Worm (Caenorhabditis elegans) whole organism, L3 larva: ENCODE measurements around the gene dhp-2.

Experiments
- R02D3.7 ChIP-seq: fragments of 150-350 bp; optimal IDR thresholded peaks from 2 replicates; lab custom pipeline; 2014; ENCODE audit warnings: missing biosample characterization, missing genetic modification characterization
- ZK546.5 ChIP-seq: sonication (generic microtip); optimal IDR thresholded peaks from 2 replicates; lab custom pipeline; 2017; ENCODE audit warnings: missing biosample characterization, missing genetic modification characterization
- aly-2 ChIP-seq: fragments of 150-350 bp; optimal IDR thresholded peaks from 2 replicates; lab custom pipeline; 2014; ENCODE audit warnings: missing biosample characterization, missing genetic modification characterization
- ama-1 ChIP-seq: fragments of 150-350 bp; optimal IDR thresholded peaks from 2 replicates; lab custom pipeline; 2018
- ceh-16 ChIP-seq: sonication (generic microtip); optimal IDR thresholded peaks from 2 replicates; lab custom pipeline; 2017; ENCODE audit warnings: missing biosample characterization, missing genetic modification characterization
- ceh-28 ChIP-seq: fragments of 150-350 bp; optimal IDR thresholded peaks from 2 replicates; lab custom pipeline; 2014; ENCODE audit warnings: missing biosample characterization, missing genetic modification reagents, missing genetic modification characterization
- ceh-82 ChIP-seq: fragments of 150-350 bp; optimal IDR thresholded peaks from 2 replicates; lab custom pipeline; 2014; ENCODE audit warnings: missing biosample characterization, missing genetic modification characterization
- egl-27 ChIP-seq: sonication (generic microtip); optimal IDR thresholded peaks from 4 replicates; lab custom pipeline; 2017; ENCODE audit warnings: missing biosample characterization, missing genetic modification reagents, missing genetic modification characterization
- egl-5 ChIP-seq: fragments of 150-350 bp; optimal IDR thresholded peaks from 2 replicates; lab custom pipeline; 2017; ENCODE audit warnings: missing biosample characterization, missing genetic modification reagents, missing genetic modification characterization, inconsistent platforms
- elt-2 ChIP-seq: sonication (generic microtip); optimal IDR thresholded peaks from 2 replicates; lab custom pipeline; 2016; ENCODE audit warnings: missing genetic modification reagents, mild to moderate bottlenecking, missing genetic modification characterization, missing compliant biosample characterization
- elt-3 ChIP-seq, 3 experiments: fragments of 150-350 bp in 1 of 3; sonication (generic microtip) in 2 of 3; optimal IDR thresholded peaks; 2 replicates in 2 of 3; 4 replicates in 1 of 3; lab custom pipeline; 2014 to 2017; ENCODE audit warnings: missing biosample characterization in 3 of 3, missing genetic modification characterization in 3 of 3
- fkh-10 ChIP-seq: sonication (generic microtip); optimal IDR thresholded peaks from 2 replicates; lab custom pipeline; 2017; ENCODE audit warnings: missing biosample characterization, missing genetic modification reagents, missing genetic modification characterization
- fkh-2 ChIP-seq: fragments of 150-350 bp; optimal IDR thresholded peaks from 2 replicates; lab custom pipeline; 2014; ENCODE audit warnings: missing biosample characterization, missing genetic modification reagents, missing genetic modification characterization
- fos-1 ChIP-seq: fragments of 150-350 bp; optimal IDR thresholded peaks from 2 replicates; lab custom pipeline; 2014; ENCODE audit warnings: missing biosample characterization, missing genetic modification characterization
- hmg-11 ChIP-seq: sonication (generic microtip); optimal IDR thresholded peaks from 2 replicates; lab custom pipeline; 2016; ENCODE audit warnings: missing genetic modification characterization, missing compliant biosample characterization
- jun-1 ChIP-seq: fragments of 150-350 bp; optimal IDR thresholded peaks from 2 replicates; lab custom pipeline; 2014; ENCODE audit warnings: missing biosample characterization, missing genetic modification reagents, missing genetic modification characterization
- lin-15B ChIP-seq: fragments of 150-350 bp; optimal IDR thresholded peaks from 2 replicates; lab custom pipeline; 2014; ENCODE audit warnings: missing biosample characterization, missing genetic modification characterization
- lin-39 ChIP-seq: fragments of 150-350 bp; optimal IDR thresholded peaks from 2 replicates; lab custom pipeline; 2018; ENCODE audit warnings: missing biosample characterization, missing genetic modification reagents, missing genetic modification characterization
- lsy-12 ChIP-seq: sonication (generic microtip); optimal IDR thresholded peaks from 2 replicates; lab custom pipeline; 2016; ENCODE audit warnings: mild to moderate bottlenecking, missing genetic modification characterization, missing compliant biosample characterization
- mml-1 ChIP-seq: fragments of 150-350 bp; sonication (generic microtip); optimal IDR thresholded peaks from 3 replicates; lab custom pipeline; 2014; ENCODE audit warnings: missing biosample characterization, missing genetic modification characterization
- nfya-1 ChIP-seq: sonication (generic microtip); optimal IDR thresholded peaks from 2 replicates; lab custom pipeline; 2017; ENCODE audit warnings: missing genetic modification characterization, mild to moderate bottlenecking, missing compliant biosample characterization, antibody characterized with exemption, moderate library complexity; ENCODE audit not compliant: insufficient read depth
- nhr-11 ChIP-seq: fragments of 150-350 bp; optimal IDR thresholded peaks from 2 replicates; lab custom pipeline; 2014; ENCODE audit warnings: missing biosample characterization, missing genetic modification characterization
- nhr-12 ChIP-seq: fragments of 150-350 bp; optimal IDR thresholded peaks from 2 replicates; lab custom pipeline; 2014; ENCODE audit warnings: missing biosample characterization, missing genetic modification characterization
- nhr-23 ChIP-seq: fragments of 150-350 bp; optimal IDR thresholded peaks from 2 replicates; lab custom pipeline; 2014; ENCODE audit warnings: missing biosample characterization, missing genetic modification reagents, missing genetic modification characterization
- nhr-25 ChIP-seq: sonication (generic microtip); optimal IDR thresholded peaks from 2 replicates; lab custom pipeline; 2017; ENCODE audit warnings: missing biosample characterization, missing genetic modification characterization
- nhr-28 ChIP-seq: fragments of 150-350 bp; optimal IDR thresholded peaks from 2 replicates; lab custom pipeline; 2014; ENCODE audit warnings: missing biosample characterization, missing genetic modification characterization
- nhr-43 ChIP-seq: sonication (generic microtip); optimal IDR thresholded peaks from 2 replicates; lab custom pipeline; 2016; ENCODE audit warnings: mild to moderate bottlenecking, missing genetic modification characterization, missing compliant biosample characterization; ENCODE audit not compliant: poor library complexity, severe bottlenecking
- nhr-67 ChIP-seq: fragments of 150-350 bp; optimal IDR thresholded peaks from 2 replicates; lab custom pipeline; 2014; ENCODE audit warnings: missing biosample characterization, missing genetic modification characterization
- nhr-77 ChIP-seq: fragments of 150-350 bp; optimal IDR thresholded peaks from 2 replicates; lab custom pipeline; 2014; ENCODE audit warnings: missing biosample characterization, missing genetic modification characterization
- pha-4 ChIP-seq: fragments of 150-350 bp; optimal IDR thresholded peaks from 2 replicates; lab custom pipeline; 2014; ENCODE audit warnings: missing biosample characterization, missing genetic modification reagents, missing genetic modification characterization
- pqm-1 ChIP-seq: fragments of 150-350 bp; optimal IDR thresholded peaks from 2 replicates; lab custom pipeline; 2017; ENCODE audit warnings: missing biosample characterization, missing genetic modification characterization, inconsistent platforms
- sea-2 ChIP-seq: fragments of 150-350 bp; sonication (generic microtip); optimal IDR thresholded peaks from 4 replicates; lab custom pipeline; 2014; ENCODE audit warnings: missing biosample characterization, missing genetic modification reagents, missing genetic modification characterization
- skn-1 ChIP-seq: fragments of 150-350 bp; optimal IDR thresholded peaks from 2 replicates; lab custom pipeline; 2014; ENCODE audit warnings: missing biosample characterization, missing genetic modification characterization
- snpc-4 ChIP-seq: fragments of 150-350 bp; optimal IDR thresholded peaks from 2 replicates; lab custom pipeline; 2014; ENCODE audit warnings: missing biosample characterization, missing genetic modification characterization
- tbx-2 ChIP-seq: sonication (generic microtip); optimal IDR thresholded peaks from 2 replicates; lab custom pipeline; 2016; ENCODE audit warnings: mild to moderate bottlenecking, missing genetic modification characterization, missing compliant biosample characterization
- unc-62 ChIP-seq: fragments of 150-350 bp; sonication (generic microtip); optimal IDR thresholded peaks from 4 replicates; lab custom pipeline; 2014; ENCODE audit warnings: missing biosample characterization, missing genetic modification reagents, missing genetic modification characterization
- zag-1 ChIP-seq: fragments of 150-350 bp; optimal IDR thresholded peaks from 2 replicates; lab custom pipeline; 2014; ENCODE audit warnings: missing biosample characterization, missing genetic modification characterization
- ztf-11 ChIP-seq: fragments of 150-350 bp; optimal IDR thresholded peaks from 2 replicates; lab custom pipeline; 2014; ENCODE audit warnings: missing biosample characterization, missing genetic modification characterization
- ztf-4 ChIP-seq: fragments of 150-350 bp; optimal IDR thresholded peaks from 2 replicates; lab custom pipeline; 2014; ENCODE audit warnings: missing biosample characterization, missing genetic modification characterization

The dhp-2 gene

DNA sequence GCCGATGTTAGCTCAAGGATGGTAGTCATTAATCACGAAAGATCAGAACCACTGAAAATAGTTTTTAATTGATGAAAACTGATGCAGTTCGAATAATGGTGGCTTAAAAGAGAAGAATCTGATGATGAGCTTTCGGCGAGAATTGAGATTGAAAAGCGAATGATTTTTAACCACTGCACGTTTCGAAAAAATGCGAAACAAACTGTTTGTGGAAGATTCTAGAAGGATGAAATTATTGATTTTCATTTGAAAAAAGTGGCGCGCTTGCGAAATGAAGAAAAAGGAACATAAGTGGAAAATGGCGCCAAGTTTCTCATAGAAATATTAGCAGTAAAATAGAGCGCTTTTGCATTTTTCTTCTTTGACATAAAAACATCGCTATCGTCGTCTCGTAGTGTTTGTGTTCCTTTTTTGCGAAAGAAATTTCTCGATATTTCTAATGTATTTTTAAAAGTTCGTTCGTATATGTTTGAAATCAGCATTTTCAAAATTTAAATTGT, 17.0 kb downstream of the dhp-2 start, which contains the start of gene uba-1:
Gene uba-1 (minus strand): TSS at position 51 of the 500 bp plus-strand sequence.
- TF ChIP-seq nhr-11 (tag; lab: Kevin White, UChicago) (no peak), ama-1 (lab: Kevin White, UChicago) (peak; percentile 81), ztf-4 (tag; lab: Kevin White, UChicago) (peak; percentile 49), nhr-43 (tag; lab: Kevin White, UChicago) (peak; percentile 68), snpc-4 (tag; lab: Kevin White, UChicago) (no peak), zag-1 (tag; lab: Kevin White, UChicago) (no peak), ceh-82 (tag; lab: Kevin White, UChicago) (no peak), mml-1 (tag; lab: Kevin White, UChicago) (no peak), fkh-2 (tag; lab: Kevin White, UChicago) (no peak), fkh-10 (GFP tag; lab: Kevin White, UChicago) (no peak), pqm-1 (tag; lab: Kevin White, UChicago) (no peak), nfya-1 (tag; lab: Kevin White, UChicago) (peak; percentile 7), lin-39 (peak; percentile 4), R02D3.7 (tag; lab: Kevin White, UChicago) (no peak), egl-5 (no peak), nhr-23 (tag; lab: Kevin White, UChicago) (peak; percentile 62), elt-2 (tag; lab: Kevin White, UChicago) (peak; percentile 46), nhr-12 (tag; lab: Kevin White, UChicago) (no peak), unc-62 (GFP tag; lab: Kevin White, UChicago) (no peak), ZK546.5 (no peak), nhr-25 (tag; lab: Kevin White, UChicago) (peak; percentile 37), lin-15B (tag; lab: Kevin White, UChicago) (peak; percentile 29), nhr-67 (tag; lab: Kevin White, UChicago) (no peak), pha-4 (tag; lab: Kevin White, UChicago) (peak; percentile 26), ceh-28 (peak; percentile 37), fos-1 (no peak), egl-27 (tag; lab: Kevin White, UChicago) (no peak), nhr-28 (tag; lab: Kevin White, UChicago) (no peak), ceh-16 (tag; lab: Kevin White, UChicago) (no peak), lsy-12 (tag; lab: Kevin White, UChicago) (peak; percentile 46), tbx-2 (tag; lab: Kevin White, UChicago) (peak; percentile 6)

DNA sequence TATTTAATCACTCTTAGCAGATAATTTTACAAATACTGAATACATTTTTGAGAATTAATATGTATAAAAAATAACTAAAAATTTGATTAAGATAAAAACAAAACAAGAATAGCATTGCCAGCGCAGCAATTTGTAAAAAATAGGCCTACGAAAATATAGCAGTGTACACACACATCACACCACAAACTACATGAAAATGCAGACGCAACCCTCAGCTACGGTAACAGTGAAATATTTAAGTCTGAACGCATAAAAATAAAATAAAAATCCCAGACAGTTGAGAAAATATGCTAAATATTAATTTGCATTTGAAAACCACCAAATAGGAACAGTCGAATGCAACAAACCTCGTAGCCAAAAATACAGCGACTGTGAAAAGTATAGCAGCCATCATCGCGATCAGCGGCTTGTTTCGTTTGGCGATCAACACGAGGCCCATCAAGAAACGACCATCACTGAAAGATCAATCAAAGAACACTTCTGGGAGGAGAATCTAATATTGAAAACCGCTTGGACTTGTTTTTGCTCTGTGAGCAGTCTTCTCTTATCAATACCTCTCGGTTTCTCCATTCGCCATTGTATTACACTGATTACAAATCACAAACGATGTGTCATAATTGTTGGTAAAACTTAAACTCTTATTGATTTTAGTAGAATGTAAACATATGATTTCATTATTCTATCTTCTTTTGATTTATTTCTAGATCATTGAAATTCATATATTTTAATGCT, 20.7 kb downstream of the dhp-2 start, which contains the start of gene pyp-1:
Gene pyp-1 (minus strand): TSS at position 439 of the 732 bp plus-strand sequence.
- peak; percentile 83 for TF ChIP-seq pqm-1 (tag; lab: Kevin White, UChicago)
- TF ChIP-seq ceh-16 (tag; lab: Kevin White, UChicago) = no peak
- TF ChIP-seq snpc-4 (tag; lab: Kevin White, UChicago) = peak; percentile 7
- peak; percentile 74 for TF ChIP-seq elt-2 (tag; lab: Kevin White, UChicago)
- peak; percentile 19 for TF ChIP-seq ama-1 (lab: Kevin White, UChicago)
- TF ChIP-seq elt-3 (tag; optimal IDR thresholded peaks at IDR 0.05; lab: Kevin White, UChicago) = no peak
- TF ChIP-seq lin-39 = peak; percentile 25
- TF ChIP-seq skn-1 (tag; lab: Kevin White, UChicago) = no peak
- peak; percentile 40 for TF ChIP-seq ceh-28
- TF ChIP-seq ztf-4 (tag; lab: Kevin White, UChicago) = no peak
- TF ChIP-seq pha-4 (tag; lab: Kevin White, UChicago) = peak; percentile 75
- TF ChIP-seq nhr-12 (tag; lab: Kevin White, UChicago) = no peak
- peak; percentile 15 for TF ChIP-seq nfya-1 (tag; lab: Kevin White, UChicago)
- no peak for TF ChIP-seq sea-2 (GFP tag; lab: Kevin White, UChicago)
- no peak for TF ChIP-seq egl-27 (tag; lab: Kevin White, UChicago)
- no peak for TF ChIP-seq ceh-82 (tag; lab: Kevin White, UChicago)
- TF ChIP-seq jun-1 (tag; lab: Kevin White, UChicago) = peak; percentile 21

DNA sequence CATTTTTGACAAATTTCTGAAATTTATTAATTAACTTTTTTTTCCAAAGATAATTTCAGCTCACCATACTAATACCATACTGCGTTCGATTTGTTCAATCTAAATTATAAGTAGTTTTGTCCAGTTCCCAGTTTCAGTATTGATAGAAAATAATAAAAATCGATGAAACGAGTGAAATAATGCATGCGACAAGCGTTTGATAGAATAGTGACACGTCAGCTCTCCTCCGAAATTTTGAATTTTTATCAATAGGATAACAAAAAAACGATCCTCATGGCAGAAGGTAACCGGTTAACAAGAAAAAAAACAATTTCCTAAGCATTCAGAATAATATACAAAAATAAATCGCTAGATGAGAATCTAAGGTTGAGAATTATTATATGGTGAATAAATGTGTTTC, 23.8 kb downstream of the dhp-2 start, which contains the start of gene C47E12.3:
Gene C47E12.3 (minus strand): TSS at position 101 of the 400 bp plus-strand sequence.
- no peak for TF ChIP-seq R02D3.7 (tag; lab: Kevin White, UChicago)
- TF ChIP-seq aly-2 (tag; lab: Kevin White, UChicago) = no peak
- no peak for TF ChIP-seq sea-2 (GFP tag; lab: Kevin White, UChicago)
- no peak for TF ChIP-seq hmg-11 (tag; lab: Kevin White, UChicago)
- TF ChIP-seq lin-39 = no peak
- no peak for TF ChIP-seq nhr-77 (tag; lab: Kevin White, UChicago)
- TF ChIP-seq fkh-2 (tag; lab: Kevin White, UChicago) = no peak
- no peak for TF ChIP-seq elt-2 (tag; lab: Kevin White, UChicago)
- no peak for TF ChIP-seq ztf-11
- TF ChIP-seq ama-1 (lab: Kevin White, UChicago) = no peak
- TF ChIP-seq, all 47 proteins: peak for 0
